Fruit fly (Drosophila melanogaster): ENCODE data around the gene osa.

DNA sequence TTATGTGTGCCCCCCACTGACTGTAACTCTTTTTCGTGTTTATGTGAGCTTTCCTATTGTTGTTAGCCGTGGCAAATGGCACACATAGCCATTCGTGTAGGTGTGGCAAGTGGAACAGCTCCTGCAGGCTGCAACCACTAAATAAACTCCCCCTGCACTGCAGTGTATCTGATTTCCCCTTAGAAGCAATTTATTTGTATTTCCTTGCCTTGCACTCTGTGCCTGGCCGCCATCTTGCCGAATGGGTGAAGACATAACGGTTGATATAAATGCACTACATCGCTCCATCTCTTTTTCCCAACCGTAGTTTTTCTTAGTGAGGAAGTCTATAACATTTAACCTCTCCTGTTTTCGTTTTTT lies 51.4 kb downstream of the osa start:
- TF ChIP-seq fd59A (GFP tag; optimal IDR thresholded peaks at IDR 0.05), result no peak
- no peak for TF ChIP-seq CG7368 (GFP tag; optimal IDR thresholded peaks at IDR 0.05)
- TF ChIP-seq Hr39 (GFP tag; optimal IDR thresholded peaks at IDR 0.05), result no peak
- no peak for TF ChIP-seq vri (GFP tag; optimal IDR thresholded peaks at IDR 0.05)
